Worm (Caenorhabditis elegans) whole organism, L4 larva: ENCODE results near the gene F54D1.6.
A peak's percentile ranks its signal among the peaks of the same experiment; 100 is the strongest.

Experiments
- F37D6.2 ChIP-seq: sonication (generic microtip); optimal IDR thresholded peaks from 2 replicates; lab custom pipeline; 2016; ENCODE audit warnings: mild to moderate bottlenecking, missing genetic modification characterization, missing compliant biosample characterization
- F44E2.7 ChIP-seq: fragments of 200-800 bp; sonication (Bioruptor generic); IDR thresholded peaks from 2 replicates; pipeline ENCODE4 v2.1.2; 2022; ENCODE audit warnings: missing genetic modification characterization, missing compliant biosample characterization
- F49E8.2 ChIP-seq: sonication (generic microtip); optimal IDR thresholded peaks from 2 replicates; lab custom pipeline; 2016; ENCODE audit warnings: missing compliant biosample characterization, mild to moderate bottlenecking, missing genetic modification characterization, borderline replicate concordance
- ZK546.5 ChIP-seq, 2 experiments: sonication (generic microtip); optimal IDR thresholded peaks; 2 replicates each; lab custom pipeline; 2017; ENCODE audit warnings: missing biosample characterization in 2 of 2, missing genetic modification characterization in 2 of 2
- aha-1 ChIP-seq: fragments of 150-350 bp; peaks from one replicate; lab custom pipeline; 2014; ENCODE audit warnings: missing biosample characterization, missing genetic modification characterization
- ama-1 ChIP-seq: fragments of 150-350 bp; optimal IDR thresholded peaks from 2 replicates; lab custom pipeline; 2014; ENCODE audit warnings: inconsistent platforms, mixed read lengths
- arid-1 ChIP-seq: fragments of 200-800 bp; sonication (Bioruptor generic); conservative IDR thresholded peaks from 2 replicates; pipeline ENCODE4 v1.3.6; 2022; ENCODE audit warnings: missing genetic modification reagents, missing genetic modification characterization, missing compliant biosample characterization
- ceh-62 ChIP-seq: sonication (generic microtip); optimal IDR thresholded peaks from 2 replicates; lab custom pipeline; 2017; ENCODE audit warnings: missing biosample characterization, missing genetic modification characterization
- daf-16 ChIP-seq, 3 experiments: sonication (generic microtip); optimal IDR thresholded peaks; 2 replicates each; lab custom pipeline; 2016 to 2017; ENCODE audit warnings: missing genetic modification characterization in 3 of 3, missing genetic modification reagents in 3 of 3, mild to moderate bottlenecking in 2 of 3, missing compliant biosample characterization in 2 of 3, missing biosample characterization in 1 of 3, moderate library complexity in 1 of 3
- daf-19 ChIP-seq: fragments of 200-800 bp; sonication (Bioruptor generic); conservative IDR thresholded peaks from 2 replicates; pipeline ENCODE4 v1.3.6; 2022; ENCODE audit warnings: missing genetic modification characterization, missing compliant biosample characterization
- daf-8 ChIP-seq: fragments of 200-800 bp; sonication (Bioruptor generic); IDR thresholded peaks from 2 replicates; pipeline ENCODE4 v1.3.6; 2022; ENCODE audit warnings: missing genetic modification characterization, missing compliant biosample characterization
- dpl-1 ChIP-seq: fragments of 150-350 bp; optimal IDR thresholded peaks from 2 replicates; lab custom pipeline; 2014; ENCODE audit warnings: missing biosample characterization, missing genetic modification reagents, missing genetic modification characterization
- dve-1 ChIP-seq: sonication (generic microtip); optimal IDR thresholded peaks from 2 replicates; lab custom pipeline; 2017; ENCODE audit warnings: antibody characterized with exemption, mild to moderate bottlenecking, missing genetic modification characterization, missing compliant biosample characterization; ENCODE audit not compliant: insufficient read depth
- egl-43 ChIP-seq: fragments of 200-800 bp; sonication (Bioruptor generic); IDR thresholded peaks from 2 replicates; pipeline ENCODE4 v1.3.6; 2022; ENCODE audit warnings: missing genetic modification reagents, missing genetic modification characterization, missing compliant biosample characterization
- fkh-10 ChIP-seq: fragments of 150-350 bp; optimal IDR thresholded peaks from 2 replicates; lab custom pipeline; 2014; ENCODE audit warnings: missing biosample characterization, missing genetic modification reagents, missing genetic modification characterization
- fos-1 ChIP-seq: fragments of 150-350 bp; optimal IDR thresholded peaks from 2 replicates; lab custom pipeline; 2014; ENCODE audit warnings: missing biosample characterization, missing genetic modification characterization
- gei-8 ChIP-seq: fragments of 200-800 bp; sonication (Bioruptor generic); optimal IDR thresholded peaks from 2 replicates; lab custom pipeline; 2018; ENCODE audit warnings: mild to moderate bottlenecking, missing genetic modification characterization, missing compliant biosample characterization
- hif-1 ChIP-seq, 2 experiments: sonication (generic microtip); optimal IDR thresholded peaks; 2 replicates each; lab custom pipeline; 2016 to 2017; ENCODE audit warnings: missing compliant biosample characterization in 2 of 2, missing genetic modification characterization in 2 of 2, missing genetic modification reagents in 2 of 2, missing genotype in 2 of 2, mild to moderate bottlenecking in 1 of 2
- hlh-30 ChIP-seq: sonication (generic microtip); optimal IDR thresholded peaks from 2 replicates; lab custom pipeline; 2017; ENCODE audit warnings: antibody characterized with exemption, mild to moderate bottlenecking, missing genetic modification characterization, missing compliant biosample characterization; ENCODE audit not compliant: insufficient read depth
- hmg-1.1 ChIP-seq: fragments of 200-800 bp; sonication (Bioruptor generic); IDR thresholded peaks from 2 replicates; pipeline ENCODE4 v1.3.6; 2022; ENCODE audit warnings: missing genetic modification reagents, missing genetic modification characterization, missing compliant biosample characterization
- lim-7 ChIP-seq: fragments of 200-800 bp; sonication (Bioruptor generic); IDR thresholded peaks from 2 replicates; pipeline ENCODE4 v1.3.6; 2022; ENCODE audit warnings: missing genetic modification characterization, missing compliant biosample characterization
- lin-1 ChIP-seq: fragments of 200-800 bp; sonication (Bioruptor generic); IDR thresholded peaks from 2 replicates; pipeline ENCODE4 v1.3.6; 2022; ENCODE audit warnings: missing genetic modification reagents, missing genetic modification characterization, missing compliant biosample characterization
- lin-13 ChIP-seq: fragments of 150-350 bp; optimal IDR thresholded peaks from 2 replicates; lab custom pipeline; 2014; ENCODE audit warnings: missing biosample characterization, missing genetic modification reagents, missing genetic modification characterization
- lin-15B ChIP-seq: fragments of 150-350 bp; sonication (generic microtip); optimal IDR thresholded peaks from 3 replicates; lab custom pipeline; 2014; ENCODE audit warnings: missing biosample characterization, missing genetic modification characterization
- lin-29 ChIP-seq: fragments of 200-800 bp; sonication (Bioruptor generic); IDR thresholded peaks from 2 replicates; pipeline ENCODE4 v1.3.6; 2022; ENCODE audit warnings: missing genetic modification reagents, missing genetic modification characterization, missing compliant biosample characterization
- lin-39 ChIP-seq: fragments of 150-350 bp; optimal IDR thresholded peaks from 2 replicates; lab custom pipeline; 2014; ENCODE audit warnings: missing biosample characterization, missing genetic modification reagents, missing genetic modification characterization
- lir-3 ChIP-seq: sonication (generic microtip); optimal IDR thresholded peaks from 2 replicates; lab custom pipeline; 2016; ENCODE audit warnings: mild to moderate bottlenecking, missing genetic modification characterization, missing compliant biosample characterization
- lsy-2 ChIP-seq, 2 experiments: fragments of 150-350 bp in 1 of 2; sonication (generic microtip) in 1 of 2; optimal IDR thresholded peaks; 2 replicates each; lab custom pipeline; 2014 to 2017; ENCODE audit warnings: missing biosample characterization in 2 of 2, missing genetic modification characterization in 2 of 2
- madf-5 ChIP-seq, 2 experiments: fragments of 200-800 bp; sonication (Bioruptor generic); IDR thresholded peaks; 2 replicates each; pipeline ENCODE4 v1.3.6; 2022; ENCODE audit warnings: missing compliant biosample characterization in 2 of 2, missing genetic modification characterization in 2 of 2
- mdl-1 ChIP-seq, 2 experiments: fragments of 150-350 bp in 1 of 2; sonication (generic microtip) in 1 of 2; optimal IDR thresholded peaks; 2 replicates each; lab custom pipeline; 2014 to 2017; ENCODE audit warnings: missing biosample characterization in 2 of 2, missing genetic modification characterization in 2 of 2
- mdt-29 ChIP-seq: fragments of 200-800 bp; sonication (Bioruptor generic); IDR thresholded peaks from 2 replicates; pipeline ENCODE4 v1.3.6; 2022; ENCODE audit warnings: missing genetic modification reagents, missing genetic modification characterization, missing compliant biosample characterization
- mxl-3 ChIP-seq: fragments of 200-800 bp; sonication (Bioruptor generic); optimal IDR thresholded peaks from 2 replicates; lab custom pipeline; 2018; ENCODE audit warnings: mild to moderate bottlenecking, missing genetic modification characterization, missing compliant biosample characterization
- nhr-10 ChIP-seq: fragments of 150-350 bp; optimal IDR thresholded peaks from 2 replicates; lab custom pipeline; 2014; ENCODE audit warnings: missing biosample characterization, missing genetic modification characterization
- nhr-102 ChIP-seq: sonication (generic microtip); optimal IDR thresholded peaks from 2 replicates; lab custom pipeline; 2016; ENCODE audit warnings: mild to moderate bottlenecking, missing genetic modification characterization, moderate library complexity, missing compliant biosample characterization
- nhr-11 ChIP-seq: fragments of 150-350 bp; optimal IDR thresholded peaks from 2 replicates; lab custom pipeline; 2014; ENCODE audit warnings: missing biosample characterization, missing genetic modification characterization
- nhr-111 ChIP-seq: fragments of 200-800 bp; sonication (Bioruptor generic); optimal IDR thresholded peaks from 2 replicates; lab custom pipeline; 2018; ENCODE audit warnings: mild to moderate bottlenecking, missing genetic modification characterization, missing compliant biosample characterization
- nhr-237 ChIP-seq: sonication (generic microtip); optimal IDR thresholded peaks from 2 replicates; lab custom pipeline; 2017; ENCODE audit warnings: missing biosample characterization, missing genetic modification characterization
- nhr-28 ChIP-seq: fragments of 150-350 bp; optimal IDR thresholded peaks from 2 replicates; lab custom pipeline; 2014; ENCODE audit warnings: missing biosample characterization, missing genetic modification characterization
- nhr-41 ChIP-seq: fragments of 200-800 bp; sonication (Bioruptor generic); IDR thresholded peaks from 2 replicates; pipeline ENCODE4 v1.3.6; 2022; ENCODE audit warnings: missing genetic modification reagents, missing genetic modification characterization, missing compliant biosample characterization
- nhr-42 ChIP-seq: fragments of 200-800 bp; sonication (Bioruptor generic); IDR thresholded peaks from 2 replicates; pipeline ENCODE4 v1.3.6; 2022; ENCODE audit warnings: missing genetic modification characterization, missing compliant biosample characterization
- nhr-77 ChIP-seq: fragments of 150-350 bp; optimal IDR thresholded peaks from 2 replicates; lab custom pipeline; 2014; ENCODE audit warnings: missing biosample characterization, missing genetic modification characterization
- pqm-1 ChIP-seq: sonication (generic microtip); optimal IDR thresholded peaks from 2 replicates; lab custom pipeline; 2017; ENCODE audit warnings: missing biosample characterization, missing genetic modification characterization
- rbr-2 ChIP-seq: sonication (generic microtip); optimal IDR thresholded peaks from 2 replicates; lab custom pipeline; 2016; ENCODE audit warnings: missing genotype, missing genetic modification characterization, missing compliant biosample characterization
- sdz-12 ChIP-seq: fragments of 200-800 bp; sonication (Bioruptor generic); optimal IDR thresholded peaks from 2 replicates; lab custom pipeline; 2018; ENCODE audit warnings: mild to moderate bottlenecking, missing genetic modification characterization, missing compliant biosample characterization
- set-16 ChIP-seq: fragments of 200-800 bp; sonication (Bioruptor generic); IDR thresholded peaks from 2 replicates; pipeline ENCODE4 v1.3.6; 2022; ENCODE audit warnings: missing genetic modification reagents, missing genetic modification characterization, missing compliant biosample characterization
- spr-3 ChIP-seq: fragments of 200-800 bp; sonication (Bioruptor generic); optimal IDR thresholded peaks from 2 replicates; lab custom pipeline; 2018; ENCODE audit warnings: mild to moderate bottlenecking, missing genetic modification characterization, missing compliant biosample characterization
- tag-97 ChIP-seq: fragments of 200-800 bp; sonication (Bioruptor generic); IDR thresholded peaks from 2 replicates; pipeline ENCODE4 v1.3.6; 2022; ENCODE audit warnings: missing genetic modification characterization, missing compliant biosample characterization
- unc-39 ChIP-seq: sonication (generic microtip); optimal IDR thresholded peaks from 2 replicates; lab custom pipeline; 2017; ENCODE audit warnings: missing biosample characterization, missing genetic modification characterization
- vab-7 ChIP-seq: fragments of 200-800 bp; sonication (Bioruptor generic); IDR thresholded peaks from 2 replicates; pipeline ENCODE4 v1.3.6; 2022; ENCODE audit warnings: missing genetic modification reagents, missing genetic modification characterization, missing compliant biosample characterization
- zag-1 ChIP-seq: fragments of 150-350 bp; optimal IDR thresholded peaks from 2 replicates; lab custom pipeline; 2014; ENCODE audit warnings: missing biosample characterization, missing genetic modification characterization
- zfp-3 ChIP-seq: fragments of 200-800 bp; sonication (Bioruptor generic); conservative IDR thresholded peaks from 2 replicates; pipeline ENCODE4 v1.3.6; 2022; ENCODE audit warnings: missing genetic modification reagents, missing genetic modification characterization, missing compliant biosample characterization
- ztf-11 ChIP-seq: fragments of 150-350 bp; optimal IDR thresholded peaks from 2 replicates; lab custom pipeline; 2014; ENCODE audit warnings: missing biosample characterization, missing genetic modification characterization

Gene F54D1.6

DNA sequence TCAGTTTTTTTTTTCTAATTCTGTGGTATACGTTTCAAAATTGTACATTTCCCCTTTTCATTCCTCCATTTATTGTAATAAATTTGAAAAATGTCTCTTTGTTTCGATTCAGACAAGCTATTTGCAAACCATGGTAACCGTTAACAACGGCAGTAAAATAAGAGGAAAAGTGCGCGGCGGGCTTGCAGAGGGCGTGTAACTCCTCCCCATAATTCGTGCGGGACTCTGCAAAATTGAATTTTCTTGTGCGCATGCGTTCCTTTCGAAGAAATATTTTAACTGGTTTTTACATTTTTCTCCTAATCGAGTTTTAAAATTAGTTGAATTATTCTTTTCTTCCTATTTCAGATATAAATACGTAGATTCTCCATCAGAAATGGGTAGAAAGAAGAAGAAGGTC is 23.0 kb downstream of the F54D1.6 start, which contains the start of gene znf-207 (continued):
- no peak for TF ChIP-seq daf-19
- no peak for TF ChIP-seq tag-97 (GFP tag; lab: Robert Waterston, UW)
- no peak for TF ChIP-seq lin-15B (tag; lab: Kevin White, UChicago)
- no peak for TF ChIP-seq aha-1 (tag; lab: Kevin White, UChicago)
- TF ChIP-seq dpl-1 (GFP tag; lab: Kevin White, UChicago) = peak; percentile 19
- peak; percentile 38; the same call in 1 of the 2 replicates for TF ChIP-seq hmg-1.1 (GFP tag; lab: Robert Waterston, UW)
- TF ChIP-seq lim-7 = no peak
- TF ChIP-seq F37D6.2 (tag; lab: Kevin White, UChicago) = no peak
- TF ChIP-seq nhr-237 (tag; lab: Kevin White, UChicago) = no peak
- no peak for TF ChIP-seq set-16 (GFP tag; lab: Robert Waterston, UW)
- TF ChIP-seq mdt-29 (GFP tag; lab: Robert Waterston, UW) = no peak
- peak in 1 of 2 experiments; percentile 40 for TF ChIP-seq hif-1 (tag; optimal IDR thresholded peaks at IDR 0.05; lab: Kevin White, UChicago)
- peak; percentile 23 for TF ChIP-seq hlh-30 (tag; lab: Kevin White, UChicago)
- TF ChIP-seq pqm-1 (tag; lab: Kevin White, UChicago) = no peak
- no peak for TF ChIP-seq egl-43 (GFP tag; lab: Robert Waterston, UW)
- peak; percentile 27 for TF ChIP-seq mxl-3 (GFP tag; lab: Kevin White, UChicago)
- TF ChIP-seq nhr-41 (GFP tag; lab: Robert Waterston, UW) = no peak
- no peak for TF ChIP-seq zfp-3 (GFP tag; lab: Robert Waterston, UW)
- TF ChIP-seq unc-39 (tag; lab: Kevin White, UChicago) = no peak
- no peak for TF ChIP-seq nhr-28 (tag; lab: Kevin White, UChicago)
- peak; percentile 1 for TF ChIP-seq dve-1 (tag; lab: Kevin White, UChicago)
- no peak for TF ChIP-seq zag-1 (tag; lab: Kevin White, UChicago)
- no peak for TF ChIP-seq nhr-102
- TF ChIP-seq rbr-2 (tag; lab: Kevin White, UChicago) = peak; percentile 13
- no peak for TF ChIP-seq nhr-11 (tag; lab: Kevin White, UChicago)
- peak; percentile 23 for TF ChIP-seq fkh-10
- TF ChIP-seq lin-13 = no peak
- TF ChIP-seq arid-1 (GFP tag; lab: Robert Waterston, UW) = no peak
- TF ChIP-seq lin-29 (GFP tag; lab: Robert Waterston, UW) = no peak
- TF ChIP-seq daf-8 (GFP tag; lab: Robert Waterston, UW) = no peak
- TF ChIP-seq vab-7 = no peak
- no peak for TF ChIP-seq spr-3 (GFP tag; lab: Kevin White, UChicago)
- no peak for TF ChIP-seq ztf-11 (tag; lab: Kevin White, UChicago)
- TF ChIP-seq gei-8 (GFP tag; lab: Kevin White, UChicago) = no peak
- TF ChIP-seq sdz-12 (GFP tag; lab: Kevin White, UChicago) = no peak
- no peak for TF ChIP-seq madf-5 (GFP tag; IDR thresholded peaks at IDR 0.05; lab: Robert Waterston, UW)
- no peak for TF ChIP-seq nhr-77 (tag; lab: Kevin White, UChicago)
- TF ChIP-seq nhr-111 = no peak
- TF ChIP-seq lsy-2 (tag; optimal IDR thresholded peaks at IDR 0.05; lab: Kevin White, UChicago) = peak in 1 of 2 experiments; percentile 67
- TF ChIP-seq nhr-42 (GFP tag; lab: Robert Waterston, UW) = no peak
- TF ChIP-seq F44E2.7 (GFP tag; lab: Robert Waterston, UW) = no peak
- TF ChIP-seq lin-39 (tag; lab: Kevin White, UChicago) = no peak
- no peak for TF ChIP-seq lin-1
- TF ChIP-seq mdl-1 (tag; optimal IDR thresholded peaks at IDR 0.05; lab: Kevin White, UChicago) = peak in 1 of 2 experiments; percentile 39
- no peak for TF ChIP-seq daf-16 (GFP tag; optimal IDR thresholded peaks at IDR 0.05; lab: Kevin White, UChicago)
- TF ChIP-seq daf-16 (tag; optimal IDR thresholded peaks at IDR 0.05; lab: Kevin White, UChicago) = no peak
- no peak for TF ChIP-seq nhr-10 (tag; lab: Kevin White, UChicago)
- no peak for TF ChIP-seq F49E8.2 (tag; lab: Kevin White, UChicago)
- no peak for TF ChIP-seq ceh-62 (tag; lab: Kevin White, UChicago)
- no peak for TF ChIP-seq lir-3
- TF ChIP-seq fos-1 (tag; lab: Kevin White, UChicago) = no peak
- no peak for TF ChIP-seq ZK546.5 (tag; optimal IDR thresholded peaks at IDR 0.05; lab: Kevin White, UChicago)
- TF ChIP-seq ama-1 = no peak
